Worm (Caenorhabditis elegans): ENCODE data around the gene Y38E10A.9.
"Not testable (repeated sequence)": the region's sequence is repeated elsewhere in the genome, so short reads cannot be mapped to it uniquely, and the experiment has no call there.

Gene Y38E10A.9

DNA sequence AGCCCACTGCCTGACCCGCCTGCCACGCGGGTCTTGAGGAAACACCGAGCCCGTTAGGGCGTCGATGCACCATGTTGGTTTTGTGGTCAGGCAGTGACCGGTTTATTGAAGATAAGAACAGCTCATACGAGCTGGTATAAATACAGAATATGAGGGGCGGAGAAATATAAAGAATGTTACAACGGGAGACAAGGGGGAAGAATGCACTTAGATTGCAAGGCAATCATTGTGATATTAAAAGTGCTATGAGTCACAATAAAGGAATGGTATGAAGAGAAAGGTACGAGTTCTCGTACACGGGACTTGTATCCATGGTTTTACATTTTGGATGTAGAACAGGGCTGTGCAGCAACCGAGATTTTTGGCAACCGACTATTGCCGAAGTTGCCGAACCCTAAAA is 15.7 kb downstream of the Y38E10A.9 start, which contains the start of gene Y38E10A.14:
Y38E10A.14 (minus strand) TSS at position 101 of the 400 bp plus-strand sequence.
- not testable (repeated sequence) for TF ChIP-seq cog-1 (tag; optimal IDR thresholded peaks at IDR 0.05); ztf-23 (GFP tag; IDR thresholded peaks at IDR 0.05); ztf-29 (GFP tag; IDR thresholded peaks at IDR 0.05)

DNA sequence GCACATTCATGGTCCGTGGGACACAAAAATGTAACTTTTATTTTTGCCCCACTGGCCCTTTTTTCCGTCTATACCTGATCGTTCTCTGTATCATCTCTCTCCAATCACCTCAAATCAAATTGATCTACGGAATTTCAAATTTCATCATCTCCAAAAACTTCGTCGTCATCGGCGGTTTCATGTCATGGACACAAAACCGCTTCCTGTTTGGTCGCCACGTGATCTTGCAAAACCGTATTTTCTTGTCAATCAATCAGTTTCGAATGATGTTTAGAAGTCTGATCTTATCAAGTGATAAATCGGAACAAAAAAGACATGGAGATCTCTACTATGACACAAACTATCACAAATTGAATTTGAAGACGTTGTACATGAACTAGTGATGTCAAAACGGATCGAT is 16.9 kb downstream of the Y38E10A.9 start:
- TF ChIP-seq T22C8.4 (GFP tag; IDR thresholded peaks at IDR 0.05) (no peak), cog-1 (tag; optimal IDR thresholded peaks at IDR 0.05) (no peak), med-1 (GFP tag; optimal IDR thresholded peaks at IDR 0.05; ENCODE audit: insufficient read depth) (no peak), ref-1 (GFP tag; conservative IDR thresholded peaks at IDR 0.05) (no peak), ztf-23 (GFP tag; IDR thresholded peaks at IDR 0.05) (no peak), klf-2 (GFP tag; conservative IDR thresholded peaks at IDR 0.05) (no peak), flt-1 (GFP tag; IDR thresholded peaks at IDR 0.05) (no peak), ztf-29 (GFP tag; IDR thresholded peaks at IDR 0.05) (no peak), tab-1 (GFP tag; IDR thresholded peaks at IDR 0.05) (no peak)

DNA sequence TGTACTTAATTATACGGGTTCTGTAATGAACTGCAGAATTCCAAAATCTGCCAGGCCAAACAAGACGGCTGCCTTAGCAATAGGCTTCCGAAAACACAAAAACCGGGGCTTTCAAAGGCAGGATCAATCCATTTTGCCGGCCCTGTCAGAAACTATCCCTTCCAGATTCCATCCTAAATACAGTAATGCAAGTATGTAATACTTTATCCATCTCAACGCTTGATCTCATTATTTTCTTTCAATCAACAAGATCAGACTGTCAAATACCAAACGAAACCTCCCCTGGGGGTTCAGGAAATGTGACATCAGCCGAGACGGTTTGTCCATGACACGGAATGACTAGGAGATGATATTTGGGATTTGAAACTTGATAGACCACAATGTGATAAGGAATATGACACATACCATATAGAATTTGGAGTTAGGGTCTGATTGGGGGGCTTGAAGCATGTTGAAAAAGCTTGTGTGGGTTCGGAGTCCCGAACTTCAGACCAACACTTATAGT is 17.4 kb downstream of the Y38E10A.9 start:
- TF ChIP-seq med-1 (GFP tag; optimal IDR thresholded peaks at IDR 0.05; ENCODE audit: insufficient read depth), result no peak
- no peak for TF ChIP-seq klf-2 (GFP tag; conservative IDR thresholded peaks at IDR 0.05)
- no peak for TF ChIP-seq ztf-23 (GFP tag; IDR thresholded peaks at IDR 0.05)
- TF ChIP-seq flt-1 (GFP tag; IDR thresholded peaks at IDR 0.05), result no peak
- no peak for TF ChIP-seq ref-1 (GFP tag; conservative IDR thresholded peaks at IDR 0.05)
- TF ChIP-seq cog-1 (tag; optimal IDR thresholded peaks at IDR 0.05), result no peak

DNA sequence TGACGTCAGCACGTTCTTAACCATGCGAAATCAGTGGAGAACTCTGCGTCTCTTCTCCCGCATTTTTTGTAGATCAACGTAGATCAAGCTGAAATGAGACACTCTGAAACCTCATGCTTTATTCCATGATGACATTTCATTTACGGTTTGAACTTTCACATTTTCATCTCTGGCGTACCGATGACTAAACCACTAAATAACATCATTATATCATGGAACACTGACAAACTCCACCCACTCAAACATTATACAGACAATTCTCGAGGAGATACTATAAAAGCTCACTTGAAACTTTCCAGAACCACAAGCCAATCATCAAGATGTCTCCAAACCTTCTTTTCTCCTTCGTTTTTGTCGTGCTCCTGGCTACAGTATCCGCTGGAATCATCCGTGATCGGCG is 18.1 kb downstream of the Y38E10A.9 start, which contains the start of gene nspe-7:
nspe-7 (plus strand) TSS at position 301 of the 400 bp plus-strand sequence.
- TF ChIP-seq tab-1 (GFP tag; IDR thresholded peaks at IDR 0.05) (no peak), cog-1 (tag; optimal IDR thresholded peaks at IDR 0.05) (no peak), ztf-29 (GFP tag; IDR thresholded peaks at IDR 0.05) (no peak), klf-2 (GFP tag; conservative IDR thresholded peaks at IDR 0.05) (no peak), med-1 (GFP tag; optimal IDR thresholded peaks at IDR 0.05; ENCODE audit: insufficient read depth) (no peak), T22C8.4 (GFP tag; IDR thresholded peaks at IDR 0.05) (no peak), ztf-23 (GFP tag; IDR thresholded peaks at IDR 0.05) (no peak), ref-1 (GFP tag; conservative IDR thresholded peaks at IDR 0.05) (no peak), flt-1 (GFP tag; IDR thresholded peaks at IDR 0.05) (no peak)

DNA sequence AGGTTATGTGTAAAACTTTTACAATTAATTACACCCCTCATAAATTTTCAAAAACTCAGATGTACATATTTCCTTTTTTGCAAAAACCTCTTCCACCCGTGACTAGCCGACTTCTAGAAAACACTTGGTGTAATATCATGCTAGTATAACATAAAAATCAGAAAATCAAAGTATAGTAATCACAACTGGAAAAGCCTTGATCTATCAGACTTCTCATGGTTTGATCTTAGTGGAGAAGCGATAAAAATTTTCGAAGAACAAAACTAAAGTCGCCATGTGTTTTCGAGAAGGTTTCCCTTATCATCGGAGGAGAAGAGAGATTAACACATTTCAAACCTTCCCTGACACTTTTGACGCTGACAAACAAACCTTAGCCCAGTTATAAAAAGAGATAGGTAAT is 19.8 kb downstream of the Y38E10A.9 start, which contains the start of gene nspe-5:
nspe-5 (plus strand) TSS at position 301 of the 400 bp plus-strand sequence.
- TF ChIP-seq flt-1 (GFP tag; IDR thresholded peaks at IDR 0.05) (no peak), T22C8.4 (GFP tag; IDR thresholded peaks at IDR 0.05) (no peak), klf-2 (GFP tag; conservative IDR thresholded peaks at IDR 0.05) (no peak), ref-1 (GFP tag; conservative IDR thresholded peaks at IDR 0.05) (no peak), tab-1 (GFP tag; IDR thresholded peaks at IDR 0.05) (no peak), cog-1 (tag; optimal IDR thresholded peaks at IDR 0.05) (no peak), med-1 (GFP tag; optimal IDR thresholded peaks at IDR 0.05; ENCODE audit: insufficient read depth) (no peak), ztf-29 (GFP tag; IDR thresholded peaks at IDR 0.05) (no peak), ztf-23 (GFP tag; IDR thresholded peaks at IDR 0.05) (no peak)

DNA sequence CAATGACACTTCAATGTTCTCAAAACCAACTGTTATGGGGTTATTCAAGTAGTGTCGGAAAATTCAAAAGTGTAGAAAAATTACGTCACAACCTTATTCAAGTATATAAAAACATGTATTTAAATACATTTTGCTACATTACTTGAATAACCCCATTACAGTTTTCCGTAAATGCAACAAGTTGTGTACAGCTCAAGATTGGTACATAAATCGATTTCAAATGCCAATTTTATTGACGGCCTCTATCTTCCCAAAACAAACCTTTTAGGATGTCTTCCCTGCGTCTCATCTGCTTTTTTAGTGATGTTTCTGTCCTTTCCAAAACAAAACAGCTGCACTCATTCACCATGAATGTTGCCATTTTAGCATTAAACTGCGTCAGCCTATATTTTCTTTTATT is 20.6 kb downstream of the Y38E10A.9 start, which contains the start of gene Y38E10A.28:
Y38E10A.28 (plus strand) TSS at position 301 of the 400 bp plus-strand sequence.
- TF ChIP-seq ztf-29 (GFP tag; IDR thresholded peaks at IDR 0.05) (no peak), ztf-23 (GFP tag; IDR thresholded peaks at IDR 0.05) (no peak), cog-1 (tag; optimal IDR thresholded peaks at IDR 0.05) (no peak), ref-1 (GFP tag; conservative IDR thresholded peaks at IDR 0.05) (no peak), med-1 (GFP tag; optimal IDR thresholded peaks at IDR 0.05; ENCODE audit: insufficient read depth) (no peak), klf-2 (GFP tag; conservative IDR thresholded peaks at IDR 0.05) (no peak), T22C8.4 (GFP tag; IDR thresholded peaks at IDR 0.05) (no peak), tab-1 (GFP tag; IDR thresholded peaks at IDR 0.05) (no peak)

DNA sequence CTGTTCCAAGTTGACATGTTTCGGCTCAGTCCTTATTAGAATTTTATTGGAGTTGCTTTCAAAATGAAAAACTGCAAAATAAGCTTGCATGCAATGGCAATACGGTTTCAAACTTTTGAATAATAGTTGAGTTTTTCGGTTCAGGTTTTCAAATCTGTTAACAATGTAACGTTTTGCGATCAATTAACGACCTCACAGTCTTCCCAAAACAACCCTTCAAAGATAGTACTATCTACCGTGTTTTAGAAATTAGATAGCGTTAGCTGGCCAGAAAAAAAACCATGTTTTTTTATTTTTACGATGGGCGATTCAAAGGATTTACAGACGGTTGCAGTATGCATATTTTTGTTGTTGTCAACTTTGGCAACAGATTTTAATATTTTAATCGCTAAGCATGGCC is 22.1 kb downstream of the Y38E10A.9 start, which contains the start of gene Y38E10A.34:
Y38E10A.34 (plus strand) TSS at position 301 of the 400 bp plus-strand sequence.
- TF ChIP-seq T22C8.4 (GFP tag; IDR thresholded peaks at IDR 0.05) (no peak), ztf-23 (GFP tag; IDR thresholded peaks at IDR 0.05) (no peak), tab-1 (GFP tag; IDR thresholded peaks at IDR 0.05) (no peak), ref-1 (GFP tag; conservative IDR thresholded peaks at IDR 0.05) (no peak), flt-1 (GFP tag; IDR thresholded peaks at IDR 0.05) (no peak), med-1 (GFP tag; optimal IDR thresholded peaks at IDR 0.05; ENCODE audit: insufficient read depth) (no peak), klf-2 (GFP tag; conservative IDR thresholded peaks at IDR 0.05) (no peak), ztf-29 (GFP tag; IDR thresholded peaks at IDR 0.05) (no peak), cog-1 (tag; optimal IDR thresholded peaks at IDR 0.05) (no peak)

DNA sequence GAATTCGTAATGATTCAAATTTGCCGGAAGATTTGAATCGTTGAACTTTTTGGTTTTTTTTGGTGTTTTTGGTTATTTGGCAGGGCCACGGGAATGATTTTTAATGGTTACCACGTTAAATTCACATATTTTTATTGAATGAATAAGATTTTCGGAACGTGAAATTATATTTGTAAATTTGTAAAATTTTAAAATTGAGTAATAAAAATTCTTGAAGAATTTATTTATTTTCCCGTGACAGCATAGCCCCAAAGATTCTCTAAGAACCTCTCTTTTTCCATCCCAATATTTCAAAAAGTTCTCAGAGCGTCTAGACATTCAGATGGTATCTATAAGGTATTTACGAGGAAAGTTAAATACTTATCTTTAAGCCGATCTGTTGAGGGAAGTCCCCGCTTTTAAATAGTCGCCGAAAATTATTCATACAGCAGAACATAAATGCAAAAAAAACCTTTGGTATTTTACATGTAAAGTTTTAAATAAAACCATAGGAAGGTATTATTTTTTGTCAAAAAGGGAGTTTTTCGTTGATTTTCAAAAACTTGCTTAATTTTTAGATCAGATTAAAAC is 26.1 kb downstream of the Y38E10A.9 start, which contains the start of gene Y38E10A.17:
Y38E10A.17 (minus strand) TSS at position 51 of the 570 bp plus-strand sequence.
- TF ChIP-seq med-1 (GFP tag; optimal IDR thresholded peaks at IDR 0.05; ENCODE audit: insufficient read depth), result no peak

DNA sequence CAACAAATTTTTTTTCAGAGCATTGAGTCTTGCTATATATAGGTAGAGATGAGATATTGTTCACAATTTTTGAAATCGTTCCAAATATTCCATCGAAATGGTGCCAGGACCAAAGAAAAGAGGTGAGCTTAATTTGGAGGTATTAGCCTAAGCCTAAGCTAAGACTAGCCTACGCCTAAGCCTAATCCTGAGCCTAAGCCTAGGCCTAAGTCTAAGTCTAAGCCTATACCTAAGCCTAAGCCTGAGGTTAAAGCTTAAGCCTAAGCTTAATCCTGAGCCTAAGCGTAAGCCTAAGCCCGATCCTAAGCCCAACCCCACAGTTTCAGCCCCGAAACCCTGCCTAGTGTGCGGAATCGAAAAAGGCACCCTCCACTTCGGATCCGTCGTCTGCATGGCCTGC is 27.8 kb downstream of the Y38E10A.9 start, which contains the start of gene nhr-234:
nhr-234 (plus strand) TSS at position 77 of the 400 bp plus-strand sequence.
- TF ChIP-seq ztf-23 (GFP tag; IDR thresholded peaks at IDR 0.05) (no peak), ztf-29 (GFP tag; IDR thresholded peaks at IDR 0.05) (no peak), T22C8.4 (GFP tag; IDR thresholded peaks at IDR 0.05) (no peak), med-1 (GFP tag; optimal IDR thresholded peaks at IDR 0.05; ENCODE audit: insufficient read depth) (no peak), tab-1 (GFP tag; IDR thresholded peaks at IDR 0.05) (no peak), ref-1 (GFP tag; conservative IDR thresholded peaks at IDR 0.05) (no peak), klf-2 (GFP tag; conservative IDR thresholded peaks at IDR 0.05) (no peak), cog-1 (tag; optimal IDR thresholded peaks at IDR 0.05) (no peak), flt-1 (GFP tag; IDR thresholded peaks at IDR 0.05) (no peak)

DNA sequence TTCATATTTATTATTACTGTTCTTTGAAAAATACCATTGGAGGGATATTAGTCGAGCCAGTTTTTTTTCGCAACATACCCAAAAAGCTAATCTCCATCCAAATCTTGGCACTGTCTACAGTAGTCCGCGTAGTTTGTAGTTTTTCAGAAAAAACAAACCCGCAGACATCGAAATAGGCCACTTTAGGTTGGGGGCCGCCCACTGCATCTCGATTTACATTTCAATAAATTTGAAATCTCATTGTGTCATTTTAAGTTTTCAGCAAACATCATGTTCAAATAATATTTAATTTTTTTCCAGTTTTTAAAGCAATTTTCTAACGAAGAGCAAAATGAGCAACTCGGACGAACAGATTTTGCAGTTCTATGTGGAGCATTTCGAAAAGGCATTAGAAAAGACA is 31.6 kb downstream of the Y38E10A.9 start, which contains the start of gene nhr-235:
nhr-235 (plus strand) TSS at position 301 of the 400 bp plus-strand sequence.
- TF ChIP-seq ztf-29 (GFP tag; IDR thresholded peaks at IDR 0.05), result no peak
- TF ChIP-seq tab-1 (GFP tag; IDR thresholded peaks at IDR 0.05), result no peak
- TF ChIP-seq T22C8.4 (GFP tag; IDR thresholded peaks at IDR 0.05), result no peak
- no peak for TF ChIP-seq flt-1 (GFP tag; IDR thresholded peaks at IDR 0.05)
- TF ChIP-seq med-1 (GFP tag; optimal IDR thresholded peaks at IDR 0.05; ENCODE audit: insufficient read depth), result no peak
- no peak for TF ChIP-seq klf-2 (GFP tag; conservative IDR thresholded peaks at IDR 0.05)
- TF ChIP-seq cog-1 (tag; optimal IDR thresholded peaks at IDR 0.05), result no peak
- TF ChIP-seq ztf-23 (GFP tag; IDR thresholded peaks at IDR 0.05), result no peak
- no peak for TF ChIP-seq ref-1 (GFP tag; conservative IDR thresholded peaks at IDR 0.05)

Measured in whole organism, midembryonic.